Fruit fly (Drosophila melanogaster) whole organism, embryonic: ENCODE measurements around the gene Trf4-1.

Experiments used
- Antp ChIP-seq: fragments of 200-800 bp; sonication (Bioruptor generic); optimal IDR thresholded peaks from 3 replicates; lab custom pipeline; 2016; ENCODE audit warnings: missing biosample characterization, missing genetic modification characterization
- Asciz ChIP-seq: fragments of 200-800 bp; sonication (Bioruptor generic); optimal IDR thresholded peaks from 2 replicates; lab custom pipeline; 2017; ENCODE audit warnings: missing biosample characterization, mild to moderate bottlenecking, missing genetic modification characterization, missing genetic modification reagents
- CG10209 ChIP-seq: fragments of 200-800 bp; sonication (Bioruptor generic); optimal IDR thresholded peaks from 3 replicates; lab custom pipeline; 2017; ENCODE audit warnings: missing biosample characterization, mild to moderate bottlenecking, missing genetic modification characterization, missing genetic modification reagents
- CG10274 ChIP-seq: fragments of 200-800 bp; sonication (Bioruptor generic); optimal IDR thresholded peaks from 3 replicates; lab custom pipeline; 2017; ENCODE audit warnings: missing biosample characterization, mild to moderate bottlenecking, missing genetic modification characterization
- CG10366 ChIP-seq: fragments of 200-800 bp; sonication (Bioruptor generic); IDR thresholded peaks from 2 replicates; pipeline ENCODE4 v1.3.6; 2022; ENCODE audit warnings: missing biosample characterization, missing genetic modification characterization
- CG11695 ChIP-seq: fragments of 200-800 bp; sonication (Bioruptor generic); IDR thresholded peaks from 3 replicates; pipeline ENCODE4 v1.3.6; 2022; ENCODE audit warnings: missing biosample characterization, missing genetic modification characterization
- CG1233 ChIP-seq: fragments of 200-800 bp; sonication (Bioruptor generic); optimal IDR thresholded peaks from 4 replicates; lab custom pipeline; 2018; ENCODE audit warnings: missing biosample characterization, mild to moderate bottlenecking, missing genetic modification characterization
- CG15514 ChIP-seq: fragments of 200-800 bp; sonication (Bioruptor generic); optimal IDR thresholded peaks from 3 replicates; lab custom pipeline; 2017; ENCODE audit warnings: missing biosample characterization, missing genetic modification characterization, mild to moderate bottlenecking, moderate library complexity, missing genetic modification reagents
- CG1832 ChIP-seq: fragments of 200-800 bp; sonication (Bioruptor generic); optimal IDR thresholded peaks from 2 replicates; lab custom pipeline; 2017; ENCODE audit warnings: missing biosample characterization, mild to moderate bottlenecking, missing genetic modification characterization, inconsistent platforms
- CG18619 ChIP-seq: fragments of 200-800 bp; sonication (Bioruptor generic); optimal IDR thresholded peaks from 3 replicates; lab custom pipeline; 2017; ENCODE audit warnings: missing biosample characterization, mild to moderate bottlenecking, missing genetic modification characterization
- CG2129 ChIP-seq: fragments of 200-800 bp; sonication (Bioruptor generic); IDR thresholded peaks from 2 replicates; pipeline ENCODE4 v1.3.6; 2022; ENCODE audit warnings: missing biosample characterization, missing genetic modification characterization; ENCODE audit not compliant: partially characterized antibody
- CG30020 ChIP-seq: fragments of 200-800 bp; optimal IDR thresholded peaks from 2 replicates; lab custom pipeline; 2019; ENCODE audit warnings: missing biosample characterization, mild to moderate bottlenecking, missing genetic modification characterization, moderate library complexity
- CG31388 ChIP-seq: fragments of 200-800 bp; sonication (Bioruptor generic); optimal IDR thresholded peaks from 2 replicates; lab custom pipeline; 2016; ENCODE audit warnings: missing biosample characterization, missing genetic modification characterization
- CG33557 ChIP-seq: fragments of 200-800 bp; sonication (Bioruptor generic); optimal IDR thresholded peaks from 2 replicates; lab custom pipeline; 2019; ENCODE audit warnings: missing biosample characterization, mild to moderate bottlenecking, missing genetic modification characterization, moderate library complexity
- CG3838 ChIP-seq: fragments of 200-800 bp; sonication (Bioruptor generic); optimal IDR thresholded peaks from 3 replicates; lab custom pipeline; 2016; ENCODE audit warnings: missing biosample characterization, missing genetic modification characterization
- CG3995 ChIP-seq: fragments of 200-800 bp; sonication (Bioruptor generic); optimal IDR thresholded peaks from 3 replicates; lab custom pipeline; 2016; ENCODE audit warnings: missing biosample characterization, missing genetic modification characterization
- CG4360 ChIP-seq: fragments of 200-800 bp; sonication (Bioruptor generic); IDR thresholded peaks from 2 replicates; pipeline ENCODE4 v1.3.6; 2022; ENCODE audit warnings: missing biosample characterization, missing genetic modification characterization
- CG5953 ChIP-seq: fragments of 200-800 bp; sonication (Bioruptor generic); IDR thresholded peaks from 2 replicates; pipeline ENCODE4 v1.3.6; 2022; ENCODE audit warnings: missing biosample characterization, missing genetic modification characterization
- CG6254 ChIP-seq: fragments of 200-800 bp; sonication (Bioruptor generic); optimal IDR thresholded peaks from 3 replicates; lab custom pipeline; 2017; ENCODE audit warnings: mild to moderate bottlenecking, missing biosample characterization, missing genetic modification reagents, missing genetic modification characterization
- CG8388 ChIP-seq: fragments of 200-800 bp; sonication (Bioruptor generic); optimal IDR thresholded peaks from 2 replicates; lab custom pipeline; 2019; ENCODE audit warnings: missing biosample characterization, mild to moderate bottlenecking, missing genetic modification characterization, moderate library complexity
- CG8478 ChIP-seq: fragments of >200 bp; optimal IDR thresholded peaks from 2 replicates; lab custom pipeline; 2018
- CG8924 ChIP-seq: fragments of 200-800 bp; optimal IDR thresholded peaks from 3 replicates; lab custom pipeline; 2019; ENCODE audit warnings: missing biosample characterization, mild to moderate bottlenecking, missing genetic modification characterization, moderate library complexity
- D19B ChIP-seq: fragments of 200-800 bp; sonication (Bioruptor generic); optimal IDR thresholded peaks from 2 replicates; lab custom pipeline; 2017; ENCODE audit warnings: missing biosample characterization, mild to moderate bottlenecking, missing genetic modification characterization
- Dbx ChIP-seq: fragments of 200-800 bp; sonication (Bioruptor generic); IDR thresholded peaks from 3 replicates; pipeline ENCODE4 v1.3.6; 2022; ENCODE audit warnings: missing biosample characterization, missing genetic modification characterization
- Dip2 ChIP-seq: fragments of 200-800 bp; sonication (Bioruptor generic); IDR thresholded peaks from 2 replicates; pipeline ENCODE4 v1.3.6; 2022; ENCODE audit warnings: missing biosample characterization, missing genetic modification characterization
- Elba2 ChIP-seq: fragments of 200-800 bp; sonication (Bioruptor generic); optimal IDR thresholded peaks from 3 replicates; lab custom pipeline; 2016; ENCODE audit warnings: missing biosample characterization, missing genetic modification characterization
- Gug ChIP-seq: fragments of 200-800 bp; sonication (Bioruptor generic); IDR thresholded peaks from 4 replicates; pipeline ENCODE4 v1.3.6; 2022; ENCODE audit warnings: missing biosample characterization, missing genetic modification characterization
- HmgD ChIP-seq: fragments of 200-800 bp; sonication (Bioruptor generic); optimal IDR thresholded peaks from 3 replicates; lab custom pipeline; 2016; ENCODE audit warnings: missing biosample characterization, missing genetic modification characterization
- Nf-YB ChIP-seq: fragments of 200-800 bp; sonication (Bioruptor generic); optimal IDR thresholded peaks from 3 replicates; lab custom pipeline; 2019; ENCODE audit warnings: missing biosample characterization, mild to moderate bottlenecking, missing genetic modification characterization, moderate library complexity
- Tbp ChIP-seq: fragments of >200 bp; optimal IDR thresholded peaks from 2 replicates; lab custom pipeline; 2018; ENCODE audit warnings: missing biosample characterization, missing genetic modification characterization
- ash1 ChIP-seq: fragments of 200-800 bp; sonication (Bioruptor generic); optimal IDR thresholded peaks from 2 replicates; lab custom pipeline; 2018; ENCODE audit warnings: missing biosample characterization, mild to moderate bottlenecking, missing genetic modification characterization
- bab2 ChIP-seq: fragments of 200-800 bp; sonication (Bioruptor generic); optimal IDR thresholded peaks from 2 replicates; lab custom pipeline; 2016; ENCODE audit warnings: missing biosample characterization, missing genetic modification characterization
- caup ChIP-seq: fragments of 200-800 bp; sonication (Bioruptor generic); optimal IDR thresholded peaks from 3 replicates; lab custom pipeline; 2017; ENCODE audit warnings: missing biosample characterization, mild to moderate bottlenecking, missing genetic modification characterization, moderate library complexity; ENCODE audit not compliant: severe bottlenecking
- disco-r ChIP-seq: fragments of 200-800 bp; sonication (Bioruptor generic); optimal IDR thresholded peaks from 2 replicates; lab custom pipeline; 2016; ENCODE audit warnings: missing biosample characterization, missing genetic modification characterization
- dmrt99B ChIP-seq: fragments of 200-800 bp; sonication (Bioruptor generic); optimal IDR thresholded peaks from 2 replicates; lab custom pipeline; 2018; ENCODE audit warnings: missing biosample characterization, mild to moderate bottlenecking, missing genetic modification characterization, moderate library complexity
- ems ChIP-seq: fragments of 200-800 bp; sonication (Bioruptor generic); optimal IDR thresholded peaks from 3 replicates; lab custom pipeline; 2016; ENCODE audit warnings: missing biosample characterization, missing genetic modification characterization
- fd3F ChIP-seq: fragments of 200-800 bp; sonication (Bioruptor generic); optimal IDR thresholded peaks from 2 replicates; lab custom pipeline; 2018; ENCODE audit warnings: missing biosample characterization, mild to moderate bottlenecking, missing genetic modification characterization, moderate library complexity
- gce ChIP-seq: fragments of 200-800 bp; sonication (Bioruptor generic); IDR thresholded peaks from 3 replicates; pipeline ENCODE4 v1.3.6; 2022; ENCODE audit warnings: missing biosample characterization, missing genetic modification characterization
- hbn ChIP-seq: fragments of 200-800 bp; sonication (Bioruptor generic); IDR thresholded peaks from 2 replicates; pipeline ENCODE4 v1.3.6; 2022; ENCODE audit warnings: missing biosample characterization, missing genetic modification characterization; ENCODE audit not compliant: partially characterized antibody
- her ChIP-seq: fragments of 200-800 bp; sonication (Bioruptor generic); optimal IDR thresholded peaks from 2 replicates; lab custom pipeline; 2016; ENCODE audit warnings: missing biosample characterization, missing genetic modification characterization
- ind ChIP-seq: fragments of 200-800 bp; sonication (Bioruptor generic); optimal IDR thresholded peaks from 3 replicates; lab custom pipeline; 2016; ENCODE audit warnings: missing biosample characterization, missing genetic modification characterization
- jing ChIP-seq: fragments of 200-800 bp; sonication (Bioruptor generic); optimal IDR thresholded peaks from 2 replicates; lab custom pipeline; 2018; ENCODE audit warnings: missing biosample characterization, mild to moderate bottlenecking, missing genetic modification characterization
- knrl ChIP-seq: fragments of 200-800 bp; sonication (Bioruptor generic); IDR thresholded peaks from 3 replicates; pipeline ENCODE4 v1.3.6; 2022; ENCODE audit warnings: missing biosample characterization, missing genetic modification characterization; ENCODE audit not compliant: partially characterized antibody
- mld ChIP-seq: fragments of 200-800 bp; sonication (Bioruptor generic); IDR thresholded peaks from 3 replicates; pipeline ENCODE4 v1.3.6; 2022; ENCODE audit warnings: missing biosample characterization, missing genetic modification characterization; ENCODE audit not compliant: partially characterized antibody
- phol ChIP-seq: fragments of 200-800 bp; sonication (Bioruptor generic); optimal IDR thresholded peaks from 3 replicates; lab custom pipeline; 2018; ENCODE audit warnings: missing biosample characterization, mild to moderate bottlenecking, missing genetic modification characterization, moderate library complexity
- sc ChIP-seq, 3 experiments: fragments of >200 bp in 2 of 3; fragments of 200-800 bp in 1 of 3; sonication (Bioruptor generic) in 1 of 3; optimal IDR thresholded peaks; 2 replicates in 2 of 3; 3 replicates in 1 of 3; lab custom pipeline; 2017; ENCODE audit warnings: mild to moderate bottlenecking in 1 of 3, missing biosample characterization in 1 of 3, missing genetic modification characterization in 1 of 3, missing genetic modification reagents in 1 of 3
- slp2 ChIP-seq: fragments of 200-800 bp; sonication (Bioruptor generic); optimal IDR thresholded peaks from 2 replicates; lab custom pipeline; 2016; ENCODE audit warnings: missing biosample characterization, missing genetic modification characterization
- sna ChIP-seq: fragments of 200-800 bp; sonication (Bioruptor generic); IDR thresholded peaks from 2 replicates; pipeline ENCODE4 v1.3.6; 2022; ENCODE audit warnings: missing biosample characterization, missing genetic modification characterization; ENCODE audit not compliant: partially characterized antibody
- tx ChIP-seq: fragments of 200-800 bp; sonication (Bioruptor generic); optimal IDR thresholded peaks from 2 replicates; lab custom pipeline; 2016; ENCODE audit warnings: missing biosample characterization, missing genetic modification characterization
- zf30C ChIP-seq: fragments of 200-800 bp; sonication (Bioruptor generic); optimal IDR thresholded peaks from 3 replicates; lab custom pipeline; 2018; ENCODE audit warnings: missing biosample characterization, mild to moderate bottlenecking, missing genetic modification characterization

The Trf4-1 gene

dm6 chrX:8538182-8538581, 21.9 kb upstream of the Trf4-1 start (continued):
- TF ChIP-seq Tbp (GFP tag; lab: Kevin White, UChicago) (no peak), slp2 (GFP tag; lab: Kevin White, UChicago) (peak; percentile 61), CG18619 (GFP tag; lab: Kevin White, UChicago) (peak; percentile 7), mld (GFP tag; lab: Robert Waterston, UW) (no peak), CG5953 (GFP tag; lab: Robert Waterston, UW) (0 out of 2 replicates have a peak, but pooled peaks have one; percentile 34), sc (optimal IDR thresholded peaks at IDR 0.05; lab: Kevin White, UChicago) (no peak), sc (GFP tag; optimal IDR thresholded peaks at IDR 0.05; lab: Kevin White, UChicago) (peak; percentile 13), phol (tag; lab: Kevin White, UChicago) (peak; percentile 68), CG3995 (GFP tag; lab: Kevin White, UChicago) (no peak), CG10209 (GFP tag; lab: Kevin White, UChicago) (peak; percentile 42), CG10366 (GFP tag; lab: Robert Waterston, UW) (peak; percentile 50), tx (GFP tag; lab: Kevin White, UChicago) (no peak), Dbx (0 out of 3 replicates have a peak, but pooled peaks have one; percentile 45), her (GFP tag; lab: Kevin White, UChicago) (peak; percentile 35), disco-r (GFP tag; lab: Kevin White, UChicago) (no peak), CG3838 (GFP tag; lab: Kevin White, UChicago) (no peak), Gug (GFP tag; lab: Robert Waterston, UW) (no peak), CG8924 (tag; lab: Kevin White, UChicago) (peak; percentile 57), bab2 (GFP tag; lab: Kevin White, UChicago) (peak; percentile 62), CG2129 (GFP tag; lab: Robert Waterston, UW) (no peak), dmrt99B (peak; percentile 76), Elba2 (no peak), gce (GFP tag; lab: Robert Waterston, UW) (0 out of 3 replicates have a peak, but pooled peaks have one; percentile 30), CG31388 (GFP tag; lab: Kevin White, UChicago) (no peak), CG4360 (no peak), Asciz (peak; percentile 12), HmgD (GFP tag; lab: Kevin White, UChicago) (no peak), jing (GFP tag; lab: Kevin White, UChicago) (peak; percentile 3), CG10274 (GFP tag; lab: Kevin White, UChicago) (no peak), ash1 (no peak), Antp (peak; percentile 68), zf30C (GFP tag; lab: Kevin White, UChicago) (peak; percentile 46), ind (GFP tag; lab: Kevin White, UChicago) (peak; percentile 58), CG11695 (GFP tag; lab: Robert Waterston, UW) (peak; percentile 50; the same call in 1 of the 3 replicates), CG30020 (tag; lab: Kevin White, UChicago) (no peak), CG15514 (GFP tag; lab: Kevin White, UChicago) (peak; percentile 38), CG1233 (peak; percentile 58), Dip2 (GFP tag; lab: Robert Waterston, UW) (no peak), Nf-YB (peak; percentile 32), D19B (GFP tag; lab: Kevin White, UChicago) (no peak), ems (GFP tag; lab: Kevin White, UChicago) (peak; percentile 23), CG6254 (peak; percentile 36), sna (no peak), CG8388 (peak; percentile 68), hbn (no peak), knrl (GFP tag; lab: Robert Waterston, UW) (no peak), CG33557 (peak; percentile 2), fd3F (GFP tag; lab: Kevin White, UChicago) (peak; percentile 32), CG1832 (GFP tag; lab: Kevin White, UChicago) (no peak), caup (GFP tag; lab: Kevin White, UChicago) (peak; percentile 15), CG8478 (no peak)
